Worm (Caenorhabditis elegans) whole organism, late embryonic: ENCODE results near the gene sel-2.

Experiments used
- ceh-45 ChIP-seq: fragments of 200-800 bp; sonication (Bioruptor generic); IDR thresholded peaks from 2 replicates; pipeline ENCODE4 v1.3.6; 2022; ENCODE audit warnings: missing genetic modification reagents, missing genetic modification characterization, missing compliant biosample characterization
- fkh-10 ChIP-seq: fragments of 150-350 bp; optimal IDR thresholded peaks from 2 replicates; lab custom pipeline; 2014; ENCODE audit warnings: missing biosample characterization, missing genetic modification reagents, missing genetic modification characterization

- no peak for TF ChIP-seq fkh-10 (GFP tag; lab: Kevin White, UChicago)
- no peak for TF ChIP-seq ceh-45 (GFP tag; lab: Robert Waterston, UW)
Observed at ce11 chrIII:4562070-4562788, 50.0 kb downstream of the sel-2 start, which contains the start of gene pan-1.
